Fruit fly (Drosophila melanogaster) Kc167 (cell line): ENCODE measurements around the gene Nplp3.

ENCODE experiments used
- Sin3A ChIP-seq: fragments of >200 bp; optimal IDR thresholded peaks from 2 replicates; lab custom pipeline; 2018; ENCODE audit warnings: missing external identifiers
- psq ChIP-seq: fragments of >200 bp; optimal IDR thresholded peaks from 2 replicates; lab custom pipeline; 2017; ENCODE audit warnings: missing external identifiers
- ttk ChIP-seq: sonication (Bioruptor generic); optimal IDR thresholded peaks from 2 replicates; lab custom pipeline; 2017; ENCODE audit warnings: missing external identifiers

dm6 chr3L:16356171-16356765 is 38.4 kb downstream of the Nplp3 start:
- no peak for TF ChIP-seq Sin3A (lab: Kevin White, UChicago)
- TF ChIP-seq psq (lab: Kevin White, UChicago): no peak
- no peak for TF ChIP-seq ttk
